Worm (Caenorhabditis elegans) whole organism, midembryonic: ENCODE data around the gene F55E10.4.

Experiments used
- T22C8.4 ChIP-seq: fragments of 200-800 bp; sonication (Bioruptor generic); IDR thresholded peaks from 2 replicates; pipeline ENCODE4 v1.3.6; 2022; ENCODE audit warnings: missing genetic modification characterization, missing compliant biosample characterization
- cog-1 ChIP-seq: sonication (generic microtip); optimal IDR thresholded peaks from 2 replicates; lab custom pipeline; 2016; ENCODE audit warnings: missing genetic modification characterization, missing compliant biosample characterization

DNA sequence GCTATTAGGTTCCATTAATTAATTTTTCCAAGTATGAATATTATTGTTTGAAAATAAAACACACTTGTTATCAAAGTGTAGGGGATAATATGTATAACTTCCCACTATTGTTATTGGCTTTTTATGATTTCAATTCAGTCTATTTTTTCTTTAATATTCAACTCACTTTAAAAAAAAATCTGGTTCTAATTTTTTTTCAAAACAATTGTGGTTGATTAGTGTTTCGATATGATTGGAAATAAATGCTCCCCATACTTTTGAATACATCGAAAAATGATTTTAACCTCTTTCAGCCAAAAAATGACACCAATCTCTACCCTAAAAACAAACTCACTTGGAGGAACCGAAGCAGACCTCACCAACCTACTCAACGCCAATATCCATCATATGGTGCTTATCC is 12.7 kb upstream of the F55E10.4 start, which contains the start of gene F55E10.2:
- TF ChIP-seq cog-1 (tag; lab: Kevin White, UChicago): no peak
- no peak for TF ChIP-seq T22C8.4
